Fruit fly (Drosophila melanogaster) S2 (cell line): ENCODE data around the gene mRpL37.

Experiments
- CG8478 ChIP-seq: fragments of >200 bp; optimal IDR thresholded peaks from 2 replicates; lab custom pipeline; 2018
- CTCF ChIP-seq, 2 experiments: fragments of >200 bp; optimal IDR thresholded peaks; 2 replicates each; lab custom pipeline; 2018

dm6 chr3R:10779269-10779668 is 4.6 kb downstream of the mRpL37 start, which contains the start of gene Desi:
- TF ChIP-seq CTCF (optimal IDR thresholded peaks at IDR 0.05; lab: Kevin White, UChicago) = no peak
- no peak for TF ChIP-seq CG8478 (lab: Kevin White, UChicago)
